Fruit fly (Drosophila melanogaster) whole organism, prepupa: ENCODE measurements around the gene obst-E.

Experiments
- Blimp-1 ChIP-seq: fragments of 200-800 bp; sonication (Bioruptor generic); optimal IDR thresholded peaks from 3 replicates; lab custom pipeline; 2017; ENCODE audit warnings: missing biosample characterization, missing genetic modification characterization, mild to moderate bottlenecking, moderate library complexity, missing genetic modification reagents
- CG10631 ChIP-seq: fragments of 200-800 bp; sonication (Bioruptor generic); optimal IDR thresholded peaks from 2 replicates; lab custom pipeline; 2016; ENCODE audit warnings: missing biosample characterization, missing genetic modification characterization
- CG11902 ChIP-seq: fragments of 200-800 bp; sonication (Bioruptor generic); optimal IDR thresholded peaks from 3 replicates; lab custom pipeline; 2016; ENCODE audit warnings: missing biosample characterization, missing genetic modification characterization
- CG15336 ChIP-seq: fragments of 200-800 bp; sonication (Bioruptor generic); IDR thresholded peaks from 2 replicates; pipeline ENCODE4 v1.3.6; 2022; ENCODE audit warnings: missing biosample characterization, missing genetic modification characterization
- CG1621 ChIP-seq: fragments of 200-800 bp; sonication (Bioruptor generic); optimal IDR thresholded peaks from 3 replicates; lab custom pipeline; 2018; ENCODE audit warnings: missing biosample characterization, mild to moderate bottlenecking, missing genetic modification characterization
- CG3032 ChIP-seq: fragments of 200-800 bp; optimal IDR thresholded peaks from 2 replicates; lab custom pipeline; 2019; ENCODE audit warnings: missing biosample characterization, mild to moderate bottlenecking, missing genetic modification characterization, moderate library complexity
- CG31627 ChIP-seq: fragments of 200-800 bp; sonication (Bioruptor generic); optimal IDR thresholded peaks from 3 replicates; lab custom pipeline; 2016; ENCODE audit warnings: missing biosample characterization, missing genetic modification characterization
- CG3919 ChIP-seq: fragments of 200-800 bp; sonication (Bioruptor generic); optimal IDR thresholded peaks from 3 replicates; lab custom pipeline; 2016; ENCODE audit warnings: missing biosample characterization, missing genetic modification characterization
- CG6163 ChIP-seq: fragments of 200-800 bp; sonication (Bioruptor generic); IDR thresholded peaks from 3 replicates; pipeline ENCODE4 v1.3.6; 2022; ENCODE audit warnings: missing biosample characterization, missing genetic modification characterization
- CG6854 ChIP-seq: fragments of 200-800 bp; sonication (Bioruptor generic); optimal IDR thresholded peaks from 2 replicates; lab custom pipeline; 2017; ENCODE audit warnings: missing biosample characterization, mild to moderate bottlenecking, missing genetic modification characterization
- CG8119 ChIP-seq: fragments of 200-800 bp; sonication (Bioruptor generic); IDR thresholded peaks from 3 replicates; pipeline ENCODE4 v1.3.6; 2022; ENCODE audit warnings: missing biosample characterization, missing genetic modification characterization
- CG9139 ChIP-seq: fragments of 200-800 bp; sonication (Bioruptor generic); optimal IDR thresholded peaks from 3 replicates; lab custom pipeline; 2017; ENCODE audit warnings: missing biosample characterization, mild to moderate bottlenecking, missing genetic modification characterization
- Eip75B ChIP-seq: fragments of 200-800 bp; sonication (Bioruptor generic); optimal IDR thresholded peaks from 3 replicates; lab custom pipeline; 2016; ENCODE audit warnings: missing biosample characterization, missing genetic modification characterization
- Eip78C ChIP-seq: fragments of 200-800 bp; sonication (Bioruptor generic); peaks from one replicate; lab custom pipeline; 2016; ENCODE audit warnings: missing biosample characterization, missing genetic modification characterization
- Ets21C ChIP-seq: fragments of 200-800 bp; sonication (Bioruptor generic); optimal IDR thresholded peaks from 3 replicates; lab custom pipeline; 2016; ENCODE audit warnings: missing biosample characterization, missing genetic modification characterization
- Ets96B ChIP-seq: fragments of 200-800 bp; optimal IDR thresholded peaks from 2 replicates; lab custom pipeline; 2019; ENCODE audit warnings: missing biosample characterization, mild to moderate bottlenecking, missing genetic modification characterization, moderate library complexity
- Gug ChIP-seq: fragments of 200-800 bp; sonication (Bioruptor generic); IDR thresholded peaks from 2 replicates; pipeline ENCODE4 v1.3.6; 2022; ENCODE audit warnings: missing biosample characterization, missing genetic modification characterization
- Hr38 ChIP-seq: sonication (Bioruptor generic); optimal IDR thresholded peaks from 2 replicates; lab custom pipeline; 2016; ENCODE audit warnings: missing biosample characterization, missing genetic modification characterization
- Hr39 ChIP-seq: fragments of 200-800 bp; sonication (Bioruptor generic); optimal IDR thresholded peaks from 2 replicates; lab custom pipeline; 2016; ENCODE audit warnings: missing biosample characterization, missing genetic modification characterization
- Hr4 ChIP-seq: fragments of 200-800 bp; sonication (Bioruptor generic); optimal IDR thresholded peaks from 3 replicates; lab custom pipeline; 2016; ENCODE audit warnings: missing biosample characterization, missing genetic modification characterization
- Met ChIP-seq: fragments of 200-800 bp; sonication (Bioruptor generic); optimal IDR thresholded peaks from 3 replicates; lab custom pipeline; 2016; ENCODE audit warnings: missing biosample characterization, missing genetic modification characterization
- OdsH ChIP-seq: fragments of 200-800 bp; sonication (Bioruptor generic); optimal IDR thresholded peaks from 3 replicates; lab custom pipeline; 2016; ENCODE audit warnings: missing biosample characterization, missing genetic modification characterization
- Sox102F ChIP-seq: fragments of 200-800 bp; sonication (Bioruptor generic); optimal IDR thresholded peaks from 2 replicates; lab custom pipeline; 2016; ENCODE audit warnings: missing biosample characterization, mild to moderate bottlenecking, missing genetic modification characterization
- Sox14 ChIP-seq: fragments of 200-800 bp; sonication (Bioruptor generic); optimal IDR thresholded peaks from 3 replicates; lab custom pipeline; 2016; ENCODE audit warnings: missing biosample characterization, missing genetic modification characterization
- Sox15 ChIP-seq: fragments of 200-800 bp; sonication (Bioruptor generic); optimal IDR thresholded peaks from 3 replicates; lab custom pipeline; 2016; ENCODE audit warnings: missing biosample characterization, missing genetic modification characterization
- acj6 ChIP-seq: fragments of 200-800 bp; sonication (Bioruptor generic); optimal IDR thresholded peaks from 3 replicates; lab custom pipeline; 2016; ENCODE audit warnings: missing biosample characterization, missing genetic modification characterization
- cyc ChIP-seq: fragments of 200-800 bp; sonication (Bioruptor generic); optimal IDR thresholded peaks from 3 replicates; lab custom pipeline; 2016; ENCODE audit warnings: missing biosample characterization, missing genetic modification characterization
- eg ChIP-seq: fragments of 200-800 bp; sonication (Bioruptor generic); IDR thresholded peaks from 3 replicates; pipeline ENCODE4 v1.3.6; 2022; ENCODE audit warnings: missing biosample characterization, missing genetic modification characterization
- esn ChIP-seq: fragments of 200-800 bp; sonication (Bioruptor generic); optimal IDR thresholded peaks from 2 replicates; lab custom pipeline; 2016; ENCODE audit warnings: missing biosample characterization, mild to moderate bottlenecking, missing genetic modification characterization, moderate library complexity
- fd85E ChIP-seq: fragments of 200-800 bp; sonication (Bioruptor generic); optimal IDR thresholded peaks from 3 replicates; lab custom pipeline; 2016; ENCODE audit warnings: missing biosample characterization, missing genetic modification characterization
- fkh ChIP-seq: fragments of 200-800 bp; sonication (Bioruptor generic); optimal IDR thresholded peaks from 3 replicates; lab custom pipeline; 2017; ENCODE audit warnings: missing biosample characterization, mild to moderate bottlenecking, missing genetic modification characterization, moderate library complexity
- lz ChIP-seq: fragments of 200-800 bp; sonication (Bioruptor generic); optimal IDR thresholded peaks from 3 replicates; lab custom pipeline; 2016; ENCODE audit warnings: missing biosample characterization, missing genetic modification characterization
- net ChIP-seq: fragments of 200-800 bp; sonication (Bioruptor generic); optimal IDR thresholded peaks from 3 replicates; lab custom pipeline; 2016; ENCODE audit warnings: missing biosample characterization, missing genetic modification characterization
- spab ChIP-seq: fragments of 200-800 bp; sonication (Bioruptor generic); optimal IDR thresholded peaks from 2 replicates; lab custom pipeline; 2017; ENCODE audit warnings: missing biosample characterization, mild to moderate bottlenecking, missing genetic modification characterization, missing genetic modification reagents
- ss ChIP-seq, 2 experiments: fragments of 200-800 bp; sonication (Bioruptor generic); optimal IDR thresholded peaks; 2 replicates in 1 of 2; 3 replicates in 1 of 2; lab custom pipeline; 2017 to 2018; ENCODE audit warnings: mild to moderate bottlenecking in 2 of 2, missing biosample characterization in 2 of 2, missing genetic modification characterization in 2 of 2, moderate library complexity in 1 of 2
- svp ChIP-seq: fragments of 200-800 bp; sonication (Bioruptor generic); peaks from one replicate; lab custom pipeline; 2016; ENCODE audit warnings: missing biosample characterization, missing genetic modification characterization
- topi ChIP-seq: fragments of 200-800 bp; sonication (Bioruptor generic); optimal IDR thresholded peaks from 3 replicates; lab custom pipeline; 2016; ENCODE audit warnings: missing biosample characterization, missing genetic modification characterization
- vri ChIP-seq: fragments of 200-800 bp; sonication (Bioruptor generic); optimal IDR thresholded peaks from 3 replicates; lab custom pipeline; 2016; ENCODE audit warnings: missing biosample characterization, mild to moderate bottlenecking, missing genetic modification characterization

Gene obst-E

DNA sequence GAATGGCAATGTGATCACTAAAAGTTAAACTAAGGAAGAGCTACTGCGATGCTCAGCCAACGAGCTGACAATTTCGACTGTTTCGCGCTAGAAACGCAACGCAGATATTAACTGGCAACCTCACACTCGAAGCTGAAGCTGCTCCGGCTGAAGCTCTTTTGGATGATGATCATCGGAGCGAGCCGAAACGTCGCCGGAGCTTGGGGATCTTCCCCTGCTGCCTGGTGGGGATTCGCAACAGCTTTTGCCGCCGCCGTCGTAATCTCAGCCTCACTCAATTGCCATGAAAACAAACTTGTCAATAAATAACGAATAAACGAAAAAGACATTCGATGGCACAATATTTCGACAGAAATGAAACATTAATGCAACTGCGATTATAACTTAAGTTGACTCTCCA is at the start of gene obst-E:
Gene obst-E, minus strand, starts transcription at position 101 of the 400 bp plus-strand sequence.
- TF ChIP-seq CG15336 (no peak), CG3032 (tag; lab: Kevin White, UChicago) (no peak), Ets21C (GFP tag; lab: Kevin White, UChicago) (no peak), acj6 (GFP tag; lab: Kevin White, UChicago) (no peak), Hr38 (GFP tag; lab: Kevin White, UChicago) (no peak), Blimp-1 (no peak), Gug (GFP tag; lab: Robert Waterston, UW) (no peak), Hr4 (GFP tag; lab: Kevin White, UChicago) (no peak)

DNA sequence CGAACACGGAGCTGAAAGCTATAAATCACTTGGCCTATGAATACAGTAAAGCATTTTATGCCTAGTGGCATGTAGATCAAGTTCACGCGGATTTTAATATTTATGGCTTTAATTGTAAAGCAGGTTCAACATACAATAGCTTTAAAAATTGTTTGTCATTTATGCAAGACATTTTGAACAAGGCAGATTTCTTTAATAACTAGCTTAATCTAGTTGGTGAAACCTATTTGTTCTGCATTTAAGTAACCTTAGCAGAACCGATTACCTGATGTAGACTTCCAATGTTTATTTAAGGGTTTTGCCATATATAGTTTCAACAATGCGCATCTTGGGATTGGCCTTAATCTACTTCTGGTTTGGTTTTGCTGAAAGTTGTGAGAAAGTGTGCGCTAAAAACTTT is 45.3 kb upstream of the obst-E start, which contains the start of gene CG43307:
Gene CG43307, plus strand, starts transcription at position 301 of the 400 bp plus-strand sequence.
- TF ChIP-seq vri (GFP tag; lab: Kevin White, UChicago) (no peak), Eip75B (GFP tag; lab: Kevin White, UChicago) (no peak), spab (GFP tag; lab: Kevin White, UChicago) (no peak), OdsH (GFP tag; lab: Kevin White, UChicago) (no peak), CG15336 (no peak), Eip78C (GFP tag; lab: Kevin White, UChicago) (no peak), Sox14 (GFP tag; lab: Kevin White, UChicago) (no peak), topi (GFP tag; lab: Kevin White, UChicago) (no peak), fd85E (GFP tag; lab: Kevin White, UChicago) (no peak), Sox102F (GFP tag; lab: Kevin White, UChicago) (no peak)

DNA sequence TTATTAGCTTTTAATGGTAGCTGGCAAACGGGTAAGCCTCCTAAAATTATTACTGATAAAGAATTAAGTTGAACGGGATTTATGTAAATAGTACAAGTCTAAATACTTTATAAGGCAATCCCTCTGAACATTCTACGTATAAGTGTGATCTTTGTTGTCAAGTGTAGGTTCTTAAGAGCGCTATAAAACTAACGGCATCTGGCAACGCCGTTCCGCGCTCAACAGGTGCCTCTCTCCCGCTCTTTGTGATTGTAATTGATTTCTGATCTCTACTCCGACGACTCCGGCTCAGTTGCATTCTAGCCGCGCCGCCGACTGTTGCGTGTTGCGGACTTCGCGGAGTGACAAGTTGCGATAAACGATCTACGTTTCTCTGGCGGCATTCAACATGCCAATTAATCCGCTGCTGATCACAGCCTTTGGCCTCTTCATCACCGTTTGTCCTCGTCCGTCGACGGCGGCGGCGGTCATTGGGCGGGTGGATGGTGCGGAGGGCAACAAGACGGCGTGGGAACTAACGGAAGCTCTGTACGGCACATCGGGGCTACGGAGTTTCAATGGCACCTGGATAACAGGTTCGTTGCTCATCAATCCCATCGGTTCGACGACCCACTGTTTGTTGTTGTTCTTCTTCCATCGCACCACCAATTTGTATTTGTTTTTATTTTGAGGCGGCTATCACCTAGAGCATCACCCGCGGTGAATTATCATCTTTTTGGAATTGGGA is 39.3 kb upstream of the obst-E start, which contains the start of gene CG11034:
Gene CG11034, plus strand, starts transcription at position 305 of the 727 bp plus-strand sequence.
- TF ChIP-seq svp (GFP tag; lab: Kevin White, UChicago) (peak; percentile 97), Eip78C (GFP tag; lab: Kevin White, UChicago) (peak; percentile 46), CG1621 (tag; lab: Kevin White, UChicago) (peak; percentile 96), Met (GFP tag; lab: Kevin White, UChicago) (peak; percentile 17), eg (GFP tag; lab: Robert Waterston, UW) (peak; percentile 61; the same call in 2 of the 3 replicates), CG6163 (0 out of 3 replicates have a peak, but pooled peaks have one; percentile 25), CG3919 (peak; percentile 29), esn (GFP tag; lab: Kevin White, UChicago) (no peak), Ets96B (tag; lab: Kevin White, UChicago) (no peak), lz (peak; percentile 6), CG8119 (GFP tag; lab: Robert Waterston, UW) (peak; percentile 30; the same call in 1 of the 3 replicates), Hr39 (no peak), ss (GFP tag; optimal IDR thresholded peaks at IDR 0.05; lab: Kevin White, UChicago) (peak in 1 of 2 experiments; percentile 46), Sox15 (GFP tag; lab: Kevin White, UChicago) (no peak), CG9139 (no peak)

DNA sequence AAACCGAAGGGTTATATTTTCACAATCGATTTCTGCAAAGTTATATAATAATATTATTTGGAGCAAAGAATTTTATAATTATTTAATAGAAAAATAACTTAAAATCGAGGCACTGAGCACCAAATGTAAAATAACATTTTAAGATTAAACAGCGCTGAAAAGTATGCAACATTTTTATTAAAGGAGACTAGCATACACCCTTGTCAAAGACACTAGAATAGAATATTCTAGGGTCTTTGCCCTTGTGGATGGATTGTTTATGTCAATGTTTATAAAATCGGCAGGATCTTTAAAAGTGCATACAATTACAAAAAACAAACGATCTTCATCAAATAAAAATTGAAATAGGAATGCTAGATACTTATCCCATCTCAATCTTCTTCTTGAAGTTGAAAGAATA is 38.1 kb upstream of the obst-E start:
- TF ChIP-seq svp (GFP tag; lab: Kevin White, UChicago) (peak; percentile 57), net (GFP tag; lab: Kevin White, UChicago) (no peak)

DNA sequence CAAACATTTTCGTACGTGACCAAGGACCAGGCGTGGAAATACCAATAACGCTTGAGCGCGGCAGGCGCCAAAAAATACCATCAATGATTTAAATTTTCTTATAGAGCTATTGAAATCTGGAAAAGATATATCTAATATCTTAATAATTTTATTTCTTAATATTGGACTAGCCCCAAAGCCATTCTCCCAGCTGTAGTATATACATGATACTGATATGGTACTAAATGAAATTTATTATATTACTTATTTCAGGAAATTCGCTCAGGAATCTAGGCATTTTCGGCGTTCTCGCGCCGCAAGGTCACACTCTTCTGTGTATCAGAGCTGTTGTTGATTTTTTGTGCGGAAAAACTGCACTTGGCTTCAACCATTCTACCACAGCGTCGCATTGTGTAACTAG is 36.0 kb upstream of the obst-E start, which contains the start of the genes CG14005 and CG7239:
Gene CG14005, minus strand, starts transcription at position 50 of the 400 bp plus-strand sequence.
Gene CG7239, plus strand, starts transcription at position 295 of the 400 bp plus-strand sequence.
- TF ChIP-seq CG10631 (GFP tag; lab: Kevin White, UChicago) (no peak), spab (GFP tag; lab: Kevin White, UChicago) (no peak), esn (GFP tag; lab: Kevin White, UChicago) (peak; percentile 8), ss (GFP tag; optimal IDR thresholded peaks at IDR 0.05; lab: Kevin White, UChicago) (no peak), Sox15 (GFP tag; lab: Kevin White, UChicago) (no peak), fkh (GFP tag; lab: Kevin White, UChicago) (peak; percentile 37), topi (GFP tag; lab: Kevin White, UChicago) (no peak), CG6854 (no peak), CG11902 (GFP tag; lab: Kevin White, UChicago) (no peak), CG3919 (no peak), cyc (no peak), CG31627 (GFP tag; lab: Kevin White, UChicago) (no peak), Met (GFP tag; lab: Kevin White, UChicago) (no peak), Sox102F (GFP tag; lab: Kevin White, UChicago) (no peak)
- TF ChIP-seq, all 60 proteins: peak for 2
